Worm (Caenorhabditis elegans): Measurements from ENCODE around the gene fbxa-45.
A peak's percentile ranks its signal among the peaks of the same experiment; 100 is the strongest.

The fbxa-45 gene

ce11 chrV:16880054-16880453 lies 19.2 kb downstream of the fbxa-45 start, which contains the start of gene F09C6.3:
F09C6.3 (minus strand) TSS chrV:16880154.
- no peak for TF ChIP-seq F33H1.4 (GFP tag; IDR thresholded peaks at IDR 0.05)

ce11 chrV:16879532-16879931 lies 19.7 kb downstream of the fbxa-45 start:
- TF ChIP-seq F57A8.1 (GFP tag; optimal IDR thresholded peaks at IDR 0.05) (no peak), dpl-1 (GFP tag; optimal IDR thresholded peaks at IDR 0.05) (no peak), Y79H2A.3 (GFP tag; conservative IDR thresholded peaks at IDR 0.05) (no peak), ztf-28 (GFP tag; IDR thresholded peaks at IDR 0.05) (no peak)

- peak; percentile 92 for TF ChIP-seq hsf-1 (GFP tag; IDR thresholded peaks at IDR 0.05)
Observed at ce11 chrV:16877081-16877480, 22.2 kb downstream of the fbxa-45 start.

ce11 chrV:16874966-16875365 lies 24.3 kb downstream of the fbxa-45 start, which contains the start of gene F49A5.10:
F49A5.10 (plus strand) TSS chrV:16875266.
- TF ChIP-seq tbx-9 (tag; optimal IDR thresholded peaks at IDR 0.05; ENCODE audit: borderline replicate concordance) (no peak), hsf-1 (GFP tag; IDR thresholded peaks at IDR 0.05) (no peak), ekl-4 (GFP tag; IDR thresholded peaks at IDR 0.05) (no peak), nhr-179 (tag; optimal IDR thresholded peaks at IDR 0.05) (no peak), B0035.1 (tag; optimal IDR thresholded peaks at IDR 0.05) (no peak), T26A5.8 (tag; optimal IDR thresholded peaks at IDR 0.05) (no peak), dox-1 (GFP tag; IDR thresholded peaks at IDR 0.05) (no peak), nfya-2 (GFP tag; IDR thresholded peaks at IDR 0.05) (no peak), madf-6 (GFP tag; IDR thresholded peaks at IDR 0.05) (no peak), B0019.2 (GFP tag; conservative IDR thresholded peaks at IDR 0.05) (no peak), zim-3 (tag; optimal IDR thresholded peaks at IDR 0.05) (no peak), akir-1 (GFP tag; optimal IDR thresholded peaks at IDR 0.05) (no peak), hlh-26 (GFP tag; conservative IDR thresholded peaks at IDR 0.05) (no peak), bed-1 (GFP tag; IDR thresholded peaks at IDR 0.05) (no peak)

- TF ChIP-seq hmg-1.2 (GFP tag; IDR thresholded peaks at IDR 0.05) (no peak), T07F8.4 (tag; optimal IDR thresholded peaks at IDR 0.05) (no peak), sptf-2 (GFP tag; optimal IDR thresholded peaks at IDR 0.05) (no peak), Y67H2A.10 (GFP tag; conservative IDR thresholded peaks at IDR 0.05) (no peak), egrh-3 (GFP tag; IDR thresholded peaks at IDR 0.05) (no peak), snpc-3.4 (tag; optimal IDR thresholded peaks at IDR 0.05) (no peak), egl-44 (GFP tag; IDR thresholded peaks at IDR 0.05) (no peak), F33H1.4 (GFP tag; IDR thresholded peaks at IDR 0.05) (no peak), snpc-4 (GFP tag; optimal IDR thresholded peaks at IDR 0.05) (no peak), snpc-4 (tag; optimal IDR thresholded peaks at IDR 0.05) (no peak), madf-10 (tag; optimal IDR thresholded peaks at IDR 0.05) (no peak), nhr-120 (GFP tag; IDR thresholded peaks at IDR 0.05) (no peak), B0336.3 (GFP tag; IDR thresholded peaks at IDR 0.05) (no peak), aptf-2 (GFP tag; conservative IDR thresholded peaks at IDR 0.05) (no peak), ceh-40 (GFP tag; IDR thresholded peaks at IDR 0.05) (no peak), cebp-1 (GFP tag; IDR thresholded peaks at IDR 0.05) (no peak), cebp-1 (tag; optimal IDR thresholded peaks at IDR 0.05) (no peak)
Observed at ce11 chrV:16873642-16874041, 25.6 kb downstream of the fbxa-45 start, which contains the start of gene srw-23. srw-23 (plus strand) TSS chrV:16873942.

Data from whole organism, young adult.